Worm (Caenorhabditis elegans) whole organism, L4 larva: Measurements from ENCODE around the gene sra-38.

Experiments used
- ces-1 ChIP-seq: fragments of 150-350 bp; sonication (generic microtip); optimal IDR thresholded peaks from 4 replicates; lab custom pipeline; 2014; ENCODE audit warnings: missing biosample characterization, missing genetic modification reagents, missing genetic modification characterization
- daf-8 ChIP-seq: fragments of 200-800 bp; sonication (Bioruptor generic); IDR thresholded peaks from 2 replicates; pipeline ENCODE4 v1.3.6; 2022; ENCODE audit warnings: missing genetic modification characterization, missing compliant biosample characterization
- lin-15B ChIP-seq: fragments of 150-350 bp; sonication (generic microtip); optimal IDR thresholded peaks from 3 replicates; lab custom pipeline; 2014; ENCODE audit warnings: missing biosample characterization, missing genetic modification characterization
- nhr-76 ChIP-seq: fragments of 150-350 bp; optimal IDR thresholded peaks from 2 replicates; lab custom pipeline; 2014; ENCODE audit warnings: missing biosample characterization, missing genetic modification characterization
- snpc-4 ChIP-seq: fragments of 150-350 bp; optimal IDR thresholded peaks from 2 replicates; lab custom pipeline; 2014; ENCODE audit warnings: missing biosample characterization, missing genetic modification characterization
- unc-39 ChIP-seq: sonication (generic microtip); optimal IDR thresholded peaks from 2 replicates; lab custom pipeline; 2017; ENCODE audit warnings: missing biosample characterization, missing genetic modification characterization
- unc-62 ChIP-seq, 3 experiments: fragments of 150-350 bp in 1 of 3; sonication (generic microtip); optimal IDR thresholded peaks in 2 of 3; peaks in 1 of 3; 1 replicate in 1 of 3; 2 replicates in 2 of 3; lab custom pipeline; 2014 to 2017; ENCODE audit warnings: missing biosample characterization in 3 of 3, missing genetic modification characterization in 3 of 3, missing genetic modification reagents in 3 of 3, missing genotype in 1 of 3

DNA sequence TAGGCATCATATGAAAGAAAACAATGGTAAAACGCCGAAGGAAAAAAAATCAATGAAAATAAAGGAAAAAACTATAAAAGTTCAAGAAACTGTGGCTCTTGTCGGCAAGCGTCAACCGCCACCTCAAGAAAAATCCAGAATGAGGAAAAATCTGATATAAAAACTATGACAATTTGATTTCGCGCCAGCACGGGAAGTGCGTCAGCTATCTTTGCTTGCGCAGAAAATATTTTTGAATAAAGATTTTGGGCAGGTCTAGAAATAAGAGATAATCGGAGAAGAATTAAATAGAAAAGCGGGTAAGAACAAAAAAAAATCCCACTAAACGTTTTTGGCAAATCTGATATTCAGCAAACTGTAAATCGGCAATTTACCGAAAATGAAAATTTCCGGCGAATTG is 18.2 kb upstream of the sra-38 start:
- no peak for TF ChIP-seq nhr-76
- no peak for TF ChIP-seq snpc-4
- TF ChIP-seq ces-1 (GFP tag; lab: Kevin White, UChicago), result no peak
- TF ChIP-seq daf-8 (GFP tag; lab: Robert Waterston, UW), result no peak
- TF ChIP-seq lin-15B, result no peak
- TF ChIP-seq unc-62 (GFP tag; optimal IDR thresholded peaks at IDR 0.05 in 1 of 2; lab: Kevin White, UChicago), result peak in 1 of 2 experiments; percentile 1
- TF ChIP-seq unc-62 (tag; optimal IDR thresholded peaks at IDR 0.05; lab: Kevin White, UChicago), result no peak
- TF ChIP-seq unc-39 (tag; lab: Kevin White, UChicago), result no peak
